Worm (Caenorhabditis elegans): Measurements from ENCODE around the gene gtbp-1.

- TF ChIP-seq jun-1 (tag; optimal IDR thresholded peaks at IDR 0.05) (no peak), hmg-1.1 (GFP tag; IDR thresholded peaks at IDR 0.05) (peak; percentile 49), spr-3 (GFP tag; optimal IDR thresholded peaks at IDR 0.05) (no peak), snpc-4 (tag; optimal IDR thresholded peaks at IDR 0.05) (no peak), zip-2 (tag; optimal IDR thresholded peaks at IDR 0.05) (no peak), nhr-11 (tag; optimal IDR thresholded peaks at IDR 0.05) (peak; percentile 14)
Observed at ce11 chrIV:10176252-10176730, 47.5 kb upstream of the gtbp-1 start, which contains the start of gene rack-1.
